Fruit fly (Drosophila melanogaster) whole organism, embryonic: ENCODE results near the gene CG42366.
A peak's percentile ranks its signal among the peaks of the same experiment; 100 is the strongest.

Source experiments
- Bgb ChIP-seq: fragments of 200-800 bp; sonication (Bioruptor generic); IDR thresholded peaks from 2 replicates; pipeline ENCODE4 v1.3.6; 2022; ENCODE audit warnings: missing biosample characterization, missing genetic modification characterization; ENCODE audit not compliant: partially characterized antibody
- BtbVII ChIP-seq: fragments of 200-800 bp; sonication (Bioruptor generic); optimal IDR thresholded peaks from 3 replicates; lab custom pipeline; 2017; ENCODE audit warnings: missing biosample characterization, mild to moderate bottlenecking, missing genetic modification characterization
- CG10979 ChIP-seq: fragments of 200-800 bp; sonication (Bioruptor generic); optimal IDR thresholded peaks from 2 replicates; lab custom pipeline; 2018; ENCODE audit warnings: missing biosample characterization, mild to moderate bottlenecking, missing genetic modification characterization, moderate library complexity
- CG11085 ChIP-seq: fragments of 200-800 bp; sonication (Bioruptor generic); IDR thresholded peaks from 2 replicates; pipeline ENCODE4 v1.3.6; 2022; ENCODE audit warnings: missing biosample characterization, missing genetic modification characterization
- CG11696 ChIP-seq: fragments of 200-800 bp; sonication (Bioruptor generic); IDR thresholded peaks from 2 replicates; pipeline ENCODE4 v1.3.6; 2022; ENCODE audit warnings: missing biosample characterization, missing genetic modification characterization
- CG12155 ChIP-seq: fragments of 200-800 bp; sonication (Bioruptor generic); optimal IDR thresholded peaks from 3 replicates; lab custom pipeline; 2016; ENCODE audit warnings: missing biosample characterization, missing genetic modification characterization
- CG12219 ChIP-seq: fragments of 200-800 bp; sonication (Bioruptor generic); optimal IDR thresholded peaks from 3 replicates; lab custom pipeline; 2018; ENCODE audit warnings: missing biosample characterization, mild to moderate bottlenecking, missing genetic modification characterization
- CG1233 ChIP-seq: fragments of 200-800 bp; sonication (Bioruptor generic); optimal IDR thresholded peaks from 4 replicates; lab custom pipeline; 2018; ENCODE audit warnings: missing biosample characterization, mild to moderate bottlenecking, missing genetic modification characterization
- CG12659 ChIP-seq: fragments of 200-800 bp; sonication (Bioruptor generic); optimal IDR thresholded peaks from 3 replicates; lab custom pipeline; 2017; ENCODE audit warnings: mild to moderate bottlenecking, missing biosample characterization, missing genetic modification reagents, missing genetic modification characterization
- CG14014 ChIP-seq: fragments of 200-800 bp; sonication (Bioruptor generic); IDR thresholded peaks from 2 replicates; pipeline ENCODE4 v1.3.6; 2022; ENCODE audit warnings: missing biosample characterization, missing genetic modification characterization
- CG1529 ChIP-seq: fragments of 200-800 bp; sonication (Bioruptor generic); optimal IDR thresholded peaks from 3 replicates; lab custom pipeline; 2018; ENCODE audit warnings: missing biosample characterization, missing genetic modification characterization
- CG15479 ChIP-seq: fragments of 200-800 bp; sonication (Bioruptor generic); optimal IDR thresholded peaks from 3 replicates; lab custom pipeline; 2019; ENCODE audit warnings: missing biosample characterization, mild to moderate bottlenecking, missing genetic modification characterization, moderate library complexity
- CG1647 ChIP-seq: fragments of 200-800 bp; sonication (Bioruptor generic); optimal IDR thresholded peaks from 3 replicates; lab custom pipeline; 2016; ENCODE audit warnings: missing biosample characterization, missing genetic modification characterization
- CG17385 ChIP-seq: fragments of 200-800 bp; sonication (Bioruptor generic); optimal IDR thresholded peaks from 3 replicates; lab custom pipeline; 2018; ENCODE audit warnings: missing biosample characterization, mild to moderate bottlenecking, missing genetic modification characterization
- CG17802 ChIP-seq: fragments of 200-800 bp; sonication (Bioruptor generic); optimal IDR thresholded peaks from 2 replicates; lab custom pipeline; 2018; ENCODE audit warnings: missing biosample characterization, mild to moderate bottlenecking, missing genetic modification characterization, moderate library complexity
- CG18262 ChIP-seq: fragments of 200-800 bp; optimal IDR thresholded peaks from 3 replicates; lab custom pipeline; 2019; ENCODE audit warnings: missing biosample characterization, mild to moderate bottlenecking, missing genetic modification characterization, moderate library complexity
- CG32532 ChIP-seq: fragments of 200-800 bp; sonication (Bioruptor generic); IDR thresholded peaks from 2 replicates; pipeline ENCODE4 v1.3.6; 2022; ENCODE audit warnings: missing biosample characterization, missing genetic modification characterization
- CG42726 ChIP-seq: fragments of 200-800 bp; sonication (Bioruptor generic); IDR thresholded peaks from 2 replicates; pipeline ENCODE4 v1.3.6; 2022; ENCODE audit warnings: missing biosample characterization, missing genetic modification characterization; ENCODE audit not compliant: partially characterized antibody
- CG5953 ChIP-seq: fragments of 200-800 bp; sonication (Bioruptor generic); IDR thresholded peaks from 2 replicates; pipeline ENCODE4 v1.3.6; 2022; ENCODE audit warnings: missing biosample characterization, missing genetic modification characterization
- CG6689 ChIP-seq: fragments of 200-800 bp; sonication (Bioruptor generic); IDR thresholded peaks from 2 replicates; pipeline ENCODE4 v1.3.6; 2022; ENCODE audit warnings: missing biosample characterization, missing genetic modification characterization
- CG7357 ChIP-seq: fragments of 200-800 bp; sonication (Bioruptor generic); IDR thresholded peaks from 3 replicates; pipeline ENCODE4 v1.3.6; 2022; ENCODE audit warnings: missing biosample characterization, missing genetic modification characterization
- CG9876 ChIP-seq: fragments of 200-800 bp; sonication (Bioruptor generic); optimal IDR thresholded peaks from 2 replicates; lab custom pipeline; 2016; ENCODE audit warnings: missing biosample characterization, missing genetic modification characterization
- Doc2 ChIP-seq: fragments of 200-800 bp; sonication (Bioruptor generic); IDR thresholded peaks from 2 replicates; pipeline ENCODE4 v1.3.6; 2022; ENCODE audit warnings: missing biosample characterization, missing genetic modification characterization
- H15 ChIP-seq: fragments of 200-800 bp; sonication (Bioruptor generic); IDR thresholded peaks from 3 replicates; pipeline ENCODE4 v1.3.6; 2022; ENCODE audit warnings: missing biosample characterization, missing genetic modification characterization
- HLH54F ChIP-seq: fragments of 200-800 bp; sonication (Bioruptor generic); optimal IDR thresholded peaks from 3 replicates; lab custom pipeline; 2016; ENCODE audit warnings: missing biosample characterization, missing genetic modification characterization
- Max ChIP-seq: fragments of 200-800 bp; sonication (Bioruptor generic); optimal IDR thresholded peaks from 2 replicates; lab custom pipeline; 2016; ENCODE audit warnings: missing biosample characterization, mild to moderate bottlenecking, missing genetic modification characterization
- Mrtf ChIP-seq: fragments of 200-800 bp; sonication (Bioruptor generic); IDR thresholded peaks from 3 replicates; pipeline ENCODE4 v1.3.6; 2022; ENCODE audit warnings: missing biosample characterization, missing genetic modification characterization
- az2 ChIP-seq: fragments of 200-800 bp; sonication (Bioruptor generic); optimal IDR thresholded peaks from 3 replicates; lab custom pipeline; 2016; ENCODE audit warnings: missing biosample characterization, missing genetic modification characterization
- bab2 ChIP-seq: fragments of 200-800 bp; sonication (Bioruptor generic); optimal IDR thresholded peaks from 2 replicates; lab custom pipeline; 2016; ENCODE audit warnings: missing biosample characterization, missing genetic modification characterization
- chif ChIP-seq, 2 experiments: fragments of 200-800 bp; sonication (Bioruptor generic); optimal IDR thresholded peaks; 3 replicates each; lab custom pipeline; 2016; ENCODE audit warnings: missing biosample characterization in 2 of 2, missing genetic modification characterization in 2 of 2
- crc ChIP-seq: fragments of 200-800 bp; sonication (Bioruptor generic); optimal IDR thresholded peaks from 2 replicates; lab custom pipeline; 2016; ENCODE audit warnings: missing biosample characterization, missing genetic modification characterization
- crol ChIP-seq: fragments of 200-800 bp; sonication (Bioruptor generic); IDR thresholded peaks from 2 replicates; pipeline ENCODE4 v1.3.6; 2022; ENCODE audit warnings: missing biosample characterization, missing genetic modification characterization
- da ChIP-seq: fragments of 200-800 bp; sonication (Bioruptor generic); optimal IDR thresholded peaks from 2 replicates; lab custom pipeline; 2016; ENCODE audit warnings: missing biosample characterization, missing genetic modification characterization
- emc ChIP-seq: fragments of 200-800 bp; sonication (Bioruptor generic); optimal IDR thresholded peaks from 2 replicates; lab custom pipeline; 2016; ENCODE audit warnings: missing biosample characterization, missing genetic modification characterization
- eve ChIP-seq, 2 experiments: fragments of >200 bp; optimal IDR thresholded peaks; 2 replicates each; lab custom pipeline; 2017; ENCODE audit warnings: missing biosample characterization in 2 of 2, missing genetic modification characterization in 2 of 2
- eyg ChIP-seq: fragments of 200-800 bp; sonication (Bioruptor generic); optimal IDR thresholded peaks from 3 replicates; lab custom pipeline; 2016; ENCODE audit warnings: missing biosample characterization, missing genetic modification characterization
- fd102C ChIP-seq: fragments of 200-800 bp; sonication (Bioruptor generic); optimal IDR thresholded peaks from 2 replicates; lab custom pipeline; 2018; ENCODE audit warnings: missing biosample characterization, mild to moderate bottlenecking, missing genetic modification characterization, moderate library complexity
- gce ChIP-seq: fragments of 200-800 bp; sonication (Bioruptor generic); IDR thresholded peaks from 3 replicates; pipeline ENCODE4 v1.3.6; 2022; ENCODE audit warnings: missing biosample characterization, missing genetic modification characterization
- gsb ChIP-seq: fragments of 200-800 bp; sonication (Bioruptor generic); IDR thresholded peaks from 2 replicates; pipeline ENCODE4 v1.3.6; 2022; ENCODE audit warnings: missing biosample characterization, missing genetic modification characterization
- knrl ChIP-seq: fragments of 200-800 bp; sonication (Bioruptor generic); IDR thresholded peaks from 3 replicates; pipeline ENCODE4 v1.3.6; 2022; ENCODE audit warnings: missing biosample characterization, missing genetic modification characterization; ENCODE audit not compliant: partially characterized antibody
- lmd ChIP-seq: fragments of 200-800 bp; sonication (Bioruptor generic); IDR thresholded peaks from 2 replicates; pipeline ENCODE4 v1.3.6; 2022; ENCODE audit warnings: missing biosample characterization, missing genetic modification characterization
- lola ChIP-seq, 3 experiments: fragments of >200 bp in 2 of 3; fragments of 200-800 bp in 1 of 3; sonication (Bioruptor generic) in 1 of 3; optimal IDR thresholded peaks; 2 replicates each; lab custom pipeline; 2017 to 2019; ENCODE audit warnings: missing biosample characterization in 3 of 3, missing genetic modification characterization in 3 of 3, mild to moderate bottlenecking in 1 of 3, moderate library complexity in 1 of 3
- mld ChIP-seq: fragments of 200-800 bp; sonication (Bioruptor generic); IDR thresholded peaks from 3 replicates; pipeline ENCODE4 v1.3.6; 2022; ENCODE audit warnings: missing biosample characterization, missing genetic modification characterization; ENCODE audit not compliant: partially characterized antibody
- rib ChIP-seq: fragments of 200-800 bp; sonication (Bioruptor generic); IDR thresholded peaks from 2 replicates; pipeline ENCODE4 v1.3.6; 2022; ENCODE audit warnings: missing biosample characterization, missing genetic modification characterization
- scrt ChIP-seq: fragments of 200-800 bp; sonication (Bioruptor generic); optimal IDR thresholded peaks from 2 replicates; lab custom pipeline; 2018; ENCODE audit warnings: missing biosample characterization, mild to moderate bottlenecking, missing genetic modification characterization, moderate library complexity
- sens-2 ChIP-seq: fragments of 200-800 bp; sonication (Bioruptor generic); IDR thresholded peaks from 2 replicates; pipeline ENCODE4 v1.3.6; 2022; ENCODE audit warnings: missing biosample characterization, missing genetic modification characterization
- slbo ChIP-seq: fragments of 200-800 bp; sonication (Bioruptor generic); IDR thresholded peaks from 2 replicates; pipeline ENCODE4 v1.3.6; 2022; ENCODE audit warnings: missing biosample characterization, missing genetic modification characterization
- so ChIP-seq: fragments of 200-800 bp; sonication (Bioruptor generic); IDR thresholded peaks from 3 replicates; pipeline ENCODE4 v1.3.6; 2022; ENCODE audit warnings: missing biosample characterization, missing genetic modification characterization
- toy ChIP-seq: fragments of 200-800 bp; sonication (Bioruptor generic); IDR thresholded peaks from 2 replicates; pipeline ENCODE4 v1.3.6; 2022; ENCODE audit warnings: missing biosample characterization, missing genetic modification characterization

Gene CG42366

dm6 chr2L:9918020-9918959 lies 6.7 kb upstream of the CG42366 start, which contains the start of the genes CG5885 and CG4598 (continued):
- TF ChIP-seq sens-2 (GFP tag; lab: Robert Waterston, UW) (peak; percentile 72; the same call in 1 of the 2 replicates), CG12155 (GFP tag; lab: Kevin White, UChicago) (peak; percentile 69), rib (0 out of 2 replicates have a peak, but pooled peaks have one; percentile 34), Mrtf (GFP tag; lab: Robert Waterston, UW) (peak; percentile 65; the same call in 2 of the 3 replicates), CG18262 (tag; lab: Kevin White, UChicago) (peak; percentile 70), CG11696 (0 out of 2 replicates have a peak, but pooled peaks have one; percentile 28), gce (GFP tag; lab: Robert Waterston, UW) (no peak), CG17802 (tag; lab: Kevin White, UChicago) (no peak), crc (GFP tag; lab: Kevin White, UChicago) (peak; percentile 22), CG11085 (GFP tag; lab: Robert Waterston, UW) (no peak), CG15479 (GFP tag; lab: Kevin White, UChicago) (no peak), CG5953 (GFP tag; lab: Robert Waterston, UW) (no peak), CG42726 (GFP tag; lab: Robert Waterston, UW) (peak; percentile 76), scrt (peak; percentile 78), CG17385 (GFP tag; lab: Kevin White, UChicago) (peak; percentile 64), CG12659 (GFP tag; lab: Kevin White, UChicago) (peak; percentile 78), CG1233 (peak; percentile 0), CG1529 (GFP tag; lab: Kevin White, UChicago) (peak; percentile 49), Doc2 (GFP tag; lab: Robert Waterston, UW) (no peak), Bgb (GFP tag; lab: Robert Waterston, UW) (peak; percentile 76), CG1647 (GFP tag; lab: Kevin White, UChicago) (no peak), mld (GFP tag; lab: Robert Waterston, UW) (peak; percentile 82), CG10979 (peak; percentile 58), lmd (GFP tag; lab: Robert Waterston, UW) (peak; percentile 60; the same call in 1 of the 2 replicates), bab2 (GFP tag; lab: Kevin White, UChicago) (peak; percentile 37), CG6689 (GFP tag; lab: Robert Waterston, UW) (peak; percentile 43; the same call in 1 of the 2 replicates), eve (GFP tag; optimal IDR thresholded peaks at IDR 0.05; lab: Kevin White, UChicago) (no peak), slbo (GFP tag; lab: Robert Waterston, UW) (peak; percentile 84), CG32532 (GFP tag; lab: Robert Waterston, UW) (peak; percentile 79), toy (GFP tag; lab: Robert Waterston, UW) (no peak), so (GFP tag; lab: Robert Waterston, UW) (peak; percentile 44; the same call in 1 of the 3 replicates), BtbVII (peak; percentile 52), CG7357 (no peak), H15 (GFP tag; lab: Robert Waterston, UW) (peak; percentile 41; the same call in 2 of the 3 replicates), fd102C (no peak), gsb (no peak), CG12219 (GFP tag; lab: Kevin White, UChicago) (peak; percentile 59), Max (GFP tag; lab: Kevin White, UChicago) (no peak), emc (no peak), da (GFP tag; lab: Kevin White, UChicago) (no peak), CG9876 (GFP tag; lab: Kevin White, UChicago) (no peak), az2 (GFP tag; lab: Kevin White, UChicago) (peak; percentile 76), CG14014 (GFP tag; lab: Robert Waterston, UW) (peak; percentile 59), crol (GFP tag; lab: Robert Waterston, UW) (no peak), knrl (GFP tag; lab: Robert Waterston, UW) (peak; percentile 82), chif (GFP tag; optimal IDR thresholded peaks at IDR 0.05; lab: Kevin White, UChicago) (peak in 1 of 2 experiments; percentile 30), lola (GFP tag; optimal IDR thresholded peaks at IDR 0.05; lab: Kevin White, UChicago) (peak in 1 of 3 experiments; percentile 71), eyg (GFP tag; lab: Kevin White, UChicago) (no peak), HLH54F (GFP tag; lab: Kevin White, UChicago) (peak; percentile 41)
